Worm (Caenorhabditis elegans): ENCODE results near the gene cpr-5.

The cpr-5 gene

DNA sequence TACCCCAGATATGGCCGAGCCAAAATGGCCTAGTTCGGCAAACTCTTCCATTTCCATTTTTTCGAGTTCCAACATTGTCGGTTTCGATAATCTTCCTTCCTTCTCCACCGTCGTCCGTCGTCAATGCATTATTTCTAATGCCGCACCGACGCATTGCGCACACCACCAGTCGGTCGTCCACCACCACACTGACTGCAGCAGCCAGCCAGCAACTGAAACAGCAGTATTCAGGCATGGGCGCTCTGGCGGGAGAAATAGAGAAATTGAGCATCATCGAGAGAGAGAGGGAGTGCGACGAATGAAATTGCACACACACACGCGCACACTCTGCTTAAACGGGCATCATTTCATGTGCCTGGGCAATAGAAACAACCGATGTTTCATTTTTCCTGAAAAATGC, 20.1 kb upstream of the cpr-5 start (continued):
- peak; percentile 87 for TF ChIP-seq nhr-80 (tag; optimal IDR thresholded peaks at IDR 0.05)
- peak; percentile 27 for TF ChIP-seq tbp1 (GFP tag; optimal IDR thresholded peaks at IDR 0.05)
- TF ChIP-seq dox-1 (GFP tag; IDR thresholded peaks at IDR 0.05): peak; percentile 75
- TF ChIP-seq attf-5 (GFP tag; optimal IDR thresholded peaks at IDR 0.05): peak; percentile 78
- TF ChIP-seq egl-44 (GFP tag; IDR thresholded peaks at IDR 0.05): 0 out of 2 replicates have a peak, but pooled peaks have one; percentile 33

DNA sequence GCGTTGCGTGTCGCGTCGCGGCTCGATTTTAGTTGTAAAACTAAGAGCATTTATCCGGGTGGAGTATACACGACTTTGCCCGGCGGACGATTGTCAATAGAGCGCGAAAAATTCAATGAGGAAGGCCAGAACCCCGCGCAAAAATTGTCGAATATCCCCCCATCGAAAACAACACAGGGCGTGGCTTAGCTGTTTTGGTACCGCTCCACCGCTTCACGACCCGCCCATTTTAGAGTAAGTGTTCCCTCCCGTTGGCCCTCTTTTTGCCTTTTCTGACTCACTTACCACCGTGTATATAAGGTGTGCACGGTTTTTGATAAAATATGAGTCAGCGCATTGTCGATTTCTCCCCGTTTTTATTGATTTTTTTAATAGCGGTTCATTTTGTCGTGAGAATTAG, 19.6 kb upstream of the cpr-5 start:
- TF ChIP-seq ekl-4 (GFP tag; IDR thresholded peaks at IDR 0.05) (no peak), Y56A3A.18 (GFP tag; IDR thresholded peaks at IDR 0.05) (0 out of 2 replicates have a peak, but pooled peaks have one; percentile 17), egl-18 (GFP tag; IDR thresholded peaks at IDR 0.05) (0 out of 2 replicates have a peak, but pooled peaks have one; percentile 32)

DNA sequence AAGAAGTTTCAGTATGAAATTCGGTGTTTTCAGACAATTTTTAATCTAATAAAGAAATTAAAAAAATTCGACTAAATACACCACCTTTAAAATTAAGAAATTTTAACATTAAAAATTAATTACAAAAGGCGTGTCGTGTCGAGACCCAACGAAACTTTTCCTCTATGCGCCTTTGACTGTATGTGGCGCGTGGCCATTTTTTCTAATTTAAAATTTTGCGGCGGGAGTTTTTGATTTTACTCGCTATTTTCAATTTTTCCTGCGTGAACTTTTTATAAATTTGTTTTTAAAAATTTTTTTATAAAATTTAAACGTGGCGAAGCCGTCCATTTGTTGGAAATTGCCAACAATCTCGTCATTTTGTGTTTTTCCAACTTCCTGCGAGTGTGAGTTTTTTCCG, 18.9 kb upstream of the cpr-5 start:
- TF ChIP-seq nhr-90 (tag; optimal IDR thresholded peaks at IDR 0.05) (no peak), ztf-26 (tag; optimal IDR thresholded peaks at IDR 0.05) (no peak), F39B2.1 (GFP tag; IDR thresholded peaks at IDR 0.05) (no peak), F22D6.2 (tag; optimal IDR thresholded peaks at IDR 0.05) (no peak), F33H1.4 (GFP tag; IDR thresholded peaks at IDR 0.05) (peak; percentile 95), him-1 (tag; optimal IDR thresholded peaks at IDR 0.05) (no peak), madf-6 (GFP tag; IDR thresholded peaks at IDR 0.05) (peak; percentile 96), ceh-58 (GFP tag; IDR thresholded peaks at IDR 0.05) (no peak), snpc-4 (GFP tag; optimal IDR thresholded peaks at IDR 0.05) (no peak), snpc-4 (tag; optimal IDR thresholded peaks at IDR 0.05) (peak in 2 of 4 experiments; percentile 28 to 48), K12H6.12 (tag; optimal IDR thresholded peaks at IDR 0.05) (no peak), rec-8 (tag; optimal IDR thresholded peaks at IDR 0.05) (no peak), T26A5.8 (tag; optimal IDR thresholded peaks at IDR 0.05) (no peak), mel-28 (tag; optimal IDR thresholded peaks at IDR 0.05; ENCODE audit: borderline replicate concordance) (no peak), ceh-100 (GFP tag; IDR thresholded peaks at IDR 0.05) (no peak), lin-54 (GFP tag; optimal IDR thresholded peaks at IDR 0.05) (peak; percentile 76), dpl-1 (GFP tag; optimal IDR thresholded peaks at IDR 0.05) (peak; percentile 63), snpc-1.1 (tag; optimal IDR thresholded peaks at IDR 0.05; ENCODE audit: insufficient read depth) (peak; percentile 34), nfyb-1 (GFP tag; IDR thresholded peaks at IDR 0.05) (0 out of 2 replicates have a peak, but pooled peaks have one; percentile 17), ceh-91 (GFP tag; IDR thresholded peaks at IDR 0.05) (peak; percentile 86), Y95B8A.8 (GFP tag; IDR thresholded peaks at IDR 0.05) (peak; percentile 68; the same call in 1 of the 2 replicates), snpc-3.4 (tag; optimal IDR thresholded peaks at IDR 0.05) (peak; percentile 71), mcd-1 (GFP tag; IDR thresholded peaks at IDR 0.05) (peak; percentile 57; the same call in 1 of the 2 replicates), chd-7 (tag; optimal IDR thresholded peaks at IDR 0.05) (no peak), snpc-1.3 (tag; optimal IDR thresholded peaks at IDR 0.05; ENCODE audit: insufficient read depth) (peak; percentile 15), hsf-1 (GFP tag; IDR thresholded peaks at IDR 0.05) (peak; percentile 71), lin-35 (GFP tag; optimal IDR thresholded peaks at IDR 0.05) (peak in 1 of 3 experiments; percentile 10), B0261.1 (tag; optimal IDR thresholded peaks at IDR 0.05) (no peak), hmg-1.2 (GFP tag; IDR thresholded peaks at IDR 0.05) (peak; percentile 37; the same call in 1 of the 2 replicates), madf-8 (GFP tag; conservative IDR thresholded peaks at IDR 0.05) (peak; percentile 92), atf-7 (tag; optimal IDR thresholded peaks at IDR 0.05) (no peak), D2030.7 (GFP tag; IDR thresholded peaks at IDR 0.05) (peak; percentile 93), madf-3 (GFP tag; IDR thresholded peaks at IDR 0.05) (peak; percentile 29; the same call in 1 of the 2 replicates), C17E4.6 (GFP tag; IDR thresholded peaks at IDR 0.05) (peak; percentile 41; the same call in 1 of the 2 replicates), gei-17 (GFP tag; optimal IDR thresholded peaks at IDR 0.05) (no peak), unc-130 (GFP tag; optimal IDR thresholded peaks at IDR 0.05) (peak; percentile 43), ekl-4 (GFP tag; IDR thresholded peaks at IDR 0.05) (0 out of 2 replicates have a peak, but pooled peaks have one; percentile 48), K11D2.4 (GFP tag; IDR thresholded peaks at IDR 0.05) (no peak)
